Fruit fly (Drosophila melanogaster) whole organism, embryonic: Measurements from ENCODE around the gene Tcs4.

Source experiments
- Awh ChIP-seq: fragments of 200-800 bp; sonication (Bioruptor generic); IDR thresholded peaks from 2 replicates; pipeline ENCODE4, ENCODE4 v1.3.6; 2022; ENCODE audit warnings: missing biosample characterization, missing genetic modification characterization
- Bdp1 ChIP-seq: fragments of 200-800 bp; sonication (Bioruptor generic); optimal IDR thresholded peaks from 3 replicates; lab custom pipeline; 2016; ENCODE audit warnings: missing biosample characterization, missing genetic modification characterization
- CG10274 ChIP-seq: fragments of 200-800 bp; sonication (Bioruptor generic); optimal IDR thresholded peaks from 3 replicates; lab custom pipeline; 2017; ENCODE audit warnings: missing biosample characterization, mild to moderate bottlenecking, missing genetic modification characterization
- CG10366 ChIP-seq: fragments of 200-800 bp; sonication (Bioruptor generic); IDR thresholded peaks from 2 replicates; pipeline ENCODE4 v1.3.6; 2022; ENCODE audit warnings: missing biosample characterization, missing genetic modification characterization
- CG11560 ChIP-seq: fragments of 200-800 bp; sonication (Bioruptor generic); IDR thresholded peaks from 3 replicates; pipeline ENCODE4 v1.3.6; 2022; ENCODE audit warnings: missing biosample characterization, missing genetic modification characterization
- CG12155 ChIP-seq: fragments of 200-800 bp; sonication (Bioruptor generic); optimal IDR thresholded peaks from 3 replicates; lab custom pipeline; 2016; ENCODE audit warnings: missing biosample characterization, missing genetic modification characterization
- CG16863 ChIP-seq: fragments of 200-800 bp; sonication (Bioruptor generic); optimal IDR thresholded peaks from 3 replicates; lab custom pipeline; 2016; ENCODE audit warnings: missing biosample characterization, missing genetic modification characterization
- CG18764 ChIP-seq: fragments of 200-800 bp; sonication (Bioruptor generic); optimal IDR thresholded peaks from 3 replicates; lab custom pipeline; 2016; ENCODE audit warnings: missing biosample characterization, missing genetic modification characterization
- CG2875 ChIP-seq: fragments of 200-800 bp; sonication (Bioruptor generic); optimal IDR thresholded peaks from 2 replicates; lab custom pipeline; 2017; ENCODE audit warnings: missing biosample characterization, mild to moderate bottlenecking, missing genetic modification characterization, missing genetic modification reagents
- CG31224 ChIP-seq: fragments of 200-800 bp; sonication (Bioruptor generic); IDR thresholded peaks from 2 replicates; pipeline ENCODE4 v1.3.6; 2022; ENCODE audit warnings: missing biosample characterization, missing genetic modification characterization
- CG3995 ChIP-seq: fragments of 200-800 bp; sonication (Bioruptor generic); optimal IDR thresholded peaks from 3 replicates; lab custom pipeline; 2016; ENCODE audit warnings: missing biosample characterization, missing genetic modification characterization
- CG4730 ChIP-seq: fragments of 200-800 bp; sonication (Bioruptor generic); IDR thresholded peaks from 2 replicates; pipeline ENCODE4 v1.3.6; 2022; ENCODE audit warnings: missing biosample characterization, missing genetic modification characterization
- CG5953 ChIP-seq: fragments of 200-800 bp; sonication (Bioruptor generic); IDR thresholded peaks from 2 replicates; pipeline ENCODE4 v1.3.6; 2022; ENCODE audit warnings: missing biosample characterization, missing genetic modification characterization
- CG7556 ChIP-seq: fragments of 200-800 bp; sonication (Bioruptor generic); optimal IDR thresholded peaks from 2 replicates; lab custom pipeline; 2017; ENCODE audit warnings: missing biosample characterization, mild to moderate bottlenecking, missing genetic modification characterization
- CG7786 ChIP-seq: fragments of 200-800 bp; sonication (Bioruptor generic); optimal IDR thresholded peaks from 2 replicates; lab custom pipeline; 2016; ENCODE audit warnings: missing biosample characterization, missing genetic modification characterization
- CG8944 ChIP-seq: fragments of 200-800 bp; sonication (Bioruptor generic); optimal IDR thresholded peaks from 3 replicates; lab custom pipeline; 2016; ENCODE audit warnings: missing biosample characterization, missing genetic modification characterization
- Dip3 ChIP-seq: fragments of 200-800 bp; sonication (Bioruptor generic); optimal IDR thresholded peaks from 3 replicates; lab custom pipeline; 2016; ENCODE audit warnings: missing biosample characterization, missing genetic modification characterization
- E2f1 ChIP-seq: fragments of 200-800 bp; sonication (Bioruptor generic); IDR thresholded peaks from 2 replicates; pipeline ENCODE4 v1.3.6; 2022; ENCODE audit warnings: missing biosample characterization, missing genetic modification characterization
- HLH3B ChIP-seq: fragments of 200-800 bp; sonication (Bioruptor generic); IDR thresholded peaks from 2 replicates; pipeline ENCODE4 v1.3.6; 2022; ENCODE audit warnings: missing biosample characterization, missing genetic modification characterization
- Hand ChIP-seq: fragments of 200-800 bp; sonication (Bioruptor generic); optimal IDR thresholded peaks from 2 replicates; lab custom pipeline; 2017; ENCODE audit warnings: mild to moderate bottlenecking, missing biosample characterization, missing genetic modification reagents, missing genetic modification characterization
- Hey ChIP-seq: fragments of 200-800 bp; sonication (Bioruptor generic); optimal IDR thresholded peaks from 3 replicates; lab custom pipeline; 2018; ENCODE audit warnings: missing biosample characterization, mild to moderate bottlenecking, missing genetic modification characterization
- Max ChIP-seq: fragments of 200-800 bp; sonication (Bioruptor generic); optimal IDR thresholded peaks from 2 replicates; lab custom pipeline; 2016; ENCODE audit warnings: missing biosample characterization, mild to moderate bottlenecking, missing genetic modification characterization
- Med ChIP-seq: fragments of 200-800 bp; sonication (Bioruptor generic); peaks from one replicate; lab custom pipeline; 2016; ENCODE audit warnings: missing biosample characterization, missing genetic modification characterization, mild to moderate bottlenecking, inconsistent platforms, moderate library complexity
- NK7.1 ChIP-seq: fragments of 200-800 bp; sonication (Bioruptor generic); optimal IDR thresholded peaks from 3 replicates; lab custom pipeline; 2016; ENCODE audit warnings: missing biosample characterization, missing genetic modification characterization
- Nf-YC ChIP-seq: fragments of 200-800 bp; optimal IDR thresholded peaks from 3 replicates; lab custom pipeline; 2019; ENCODE audit warnings: missing biosample characterization, mild to moderate bottlenecking, missing genetic modification characterization, moderate library complexity
- Oaz ChIP-seq: fragments of 200-800 bp; sonication (Bioruptor generic); IDR thresholded peaks from 2 replicates; pipeline ENCODE4 v1.3.6; 2022; ENCODE audit warnings: missing biosample characterization, missing genetic modification characterization
- Ravus ChIP-seq: fragments of 200-800 bp; sonication (Bioruptor generic); IDR thresholded peaks from 2 replicates; pipeline ENCODE4 v1.3.6; 2022; ENCODE audit warnings: missing biosample characterization, missing genetic modification characterization
- Rfx ChIP-seq: fragments of 200-800 bp; sonication (Bioruptor generic); IDR thresholded peaks from 2 replicates; pipeline ENCODE4 v1.3.6; 2022; ENCODE audit warnings: missing biosample characterization, missing genetic modification characterization
- Stat92E ChIP-seq, 3 experiments: fragments of >200 bp in 2 of 3; fragments of 200-800 bp in 1 of 3; sonication (Bioruptor generic) in 1 of 3; optimal IDR thresholded peaks; 2 replicates each; lab custom pipeline; 2017 to 2019; ENCODE audit warnings: missing biosample characterization in 3 of 3, missing genetic modification characterization in 3 of 3, mild to moderate bottlenecking in 1 of 3, moderate library complexity in 1 of 3
- abd-A ChIP-seq: fragments of 200-800 bp; sonication (Bioruptor generic); optimal IDR thresholded peaks from 3 replicates; lab custom pipeline; 2019; ENCODE audit warnings: missing biosample characterization, mild to moderate bottlenecking, missing genetic modification characterization, moderate library complexity
- al ChIP-seq: fragments of 200-800 bp; sonication (Bioruptor generic); IDR thresholded peaks from 2 replicates; pipeline ENCODE4 v1.3.6; 2022; ENCODE audit warnings: missing biosample characterization, missing genetic modification characterization
- ase ChIP-seq: fragments of 200-800 bp; sonication (Bioruptor generic); IDR thresholded peaks from 3 replicates; pipeline ENCODE4 v1.3.6; 2022; ENCODE audit warnings: missing biosample characterization, missing genetic modification characterization
- bigmax ChIP-seq: fragments of 200-800 bp; sonication (Bioruptor generic); optimal IDR thresholded peaks from 2 replicates; lab custom pipeline; 2018; ENCODE audit warnings: missing biosample characterization, mild to moderate bottlenecking, missing genetic modification characterization
- crc ChIP-seq: fragments of 200-800 bp; sonication (Bioruptor generic); optimal IDR thresholded peaks from 2 replicates; lab custom pipeline; 2016; ENCODE audit warnings: missing biosample characterization, missing genetic modification characterization
- crol ChIP-seq: fragments of 200-800 bp; sonication (Bioruptor generic); IDR thresholded peaks from 2 replicates; pipeline ENCODE4 v1.3.6; 2022; ENCODE audit warnings: missing biosample characterization, missing genetic modification characterization
- cwo ChIP-seq: fragments of 200-800 bp; sonication (Bioruptor generic); optimal IDR thresholded peaks from 3 replicates; lab custom pipeline; 2017; ENCODE audit warnings: missing biosample characterization, missing genetic modification characterization, mild to moderate bottlenecking, moderate library complexity, missing genetic modification reagents
- dan ChIP-seq: fragments of 200-800 bp; sonication (Bioruptor generic); IDR thresholded peaks from 2 replicates; pipeline ENCODE4 v1.3.6; 2022; ENCODE audit warnings: missing biosample characterization, missing genetic modification characterization
- fu2 ChIP-seq: fragments of 200-800 bp; sonication (Bioruptor generic); optimal IDR thresholded peaks from 2 replicates; lab custom pipeline; 2016; ENCODE audit warnings: missing biosample characterization, missing genetic modification characterization
- grn ChIP-seq: fragments of 200-800 bp; sonication (Bioruptor generic); optimal IDR thresholded peaks from 3 replicates; lab custom pipeline; 2017; ENCODE audit warnings: missing biosample characterization, missing genetic modification characterization
- gsb-n ChIP-seq: fragments of 200-800 bp; sonication (Bioruptor generic); optimal IDR thresholded peaks from 3 replicates; lab custom pipeline; 2018; ENCODE audit warnings: missing biosample characterization, mild to moderate bottlenecking, missing genetic modification characterization
- ind ChIP-seq: fragments of 200-800 bp; sonication (Bioruptor generic); optimal IDR thresholded peaks from 3 replicates; lab custom pipeline; 2016; ENCODE audit warnings: missing biosample characterization, missing genetic modification characterization
- kni ChIP-seq: fragments of 200-800 bp; sonication (Bioruptor generic); optimal IDR thresholded peaks from 3 replicates; lab custom pipeline; 2017; ENCODE audit warnings: mild to moderate bottlenecking, missing biosample characterization, missing genetic modification reagents, missing genetic modification characterization
- lbe ChIP-seq: fragments of 200-800 bp; sonication (Bioruptor generic); optimal IDR thresholded peaks from 2 replicates; lab custom pipeline; 2016; ENCODE audit warnings: missing biosample characterization, mild to moderate bottlenecking, missing genetic modification characterization
- maf-S ChIP-seq: fragments of 200-800 bp; sonication (Bioruptor generic); optimal IDR thresholded peaks from 2 replicates; lab custom pipeline; 2016; ENCODE audit warnings: missing biosample characterization, missing genetic modification characterization
- row ChIP-seq: fragments of 200-800 bp; sonication (Bioruptor generic); IDR thresholded peaks from 3 replicates; pipeline ENCODE4 v1.3.6; 2022; ENCODE audit warnings: missing biosample characterization, missing genetic modification characterization
- sc ChIP-seq, 3 experiments: fragments of >200 bp in 2 of 3; fragments of 200-800 bp in 1 of 3; sonication (Bioruptor generic) in 1 of 3; optimal IDR thresholded peaks; 2 replicates in 2 of 3; 3 replicates in 1 of 3; lab custom pipeline; 2017; ENCODE audit warnings: mild to moderate bottlenecking in 1 of 3, missing biosample characterization in 1 of 3, missing genetic modification characterization in 1 of 3, missing genetic modification reagents in 1 of 3
- slp2 ChIP-seq: fragments of 200-800 bp; sonication (Bioruptor generic); optimal IDR thresholded peaks from 2 replicates; lab custom pipeline; 2016; ENCODE audit warnings: missing biosample characterization, missing genetic modification characterization
- sqz ChIP-seq: fragments of 200-800 bp; sonication (Bioruptor generic); optimal IDR thresholded peaks from 3 replicates; lab custom pipeline; 2018; ENCODE audit warnings: missing biosample characterization, mild to moderate bottlenecking, missing genetic modification characterization
- stc ChIP-seq: fragments of 200-800 bp; sonication (Bioruptor generic); IDR thresholded peaks from 2 replicates; pipeline ENCODE4 v1.3.6; 2022; ENCODE audit warnings: missing biosample characterization, missing genetic modification characterization
- sug ChIP-seq: fragments of 200-800 bp; optimal IDR thresholded peaks from 2 replicates; lab custom pipeline; 2019; ENCODE audit warnings: missing biosample characterization, mild to moderate bottlenecking, missing genetic modification characterization, moderate library complexity
- wek ChIP-seq: fragments of 200-800 bp; sonication (Bioruptor generic); optimal IDR thresholded peaks from 3 replicates; lab custom pipeline; 2018; ENCODE audit warnings: missing biosample characterization, mild to moderate bottlenecking, missing genetic modification characterization, moderate library complexity

Tcs4 gene

DNA sequence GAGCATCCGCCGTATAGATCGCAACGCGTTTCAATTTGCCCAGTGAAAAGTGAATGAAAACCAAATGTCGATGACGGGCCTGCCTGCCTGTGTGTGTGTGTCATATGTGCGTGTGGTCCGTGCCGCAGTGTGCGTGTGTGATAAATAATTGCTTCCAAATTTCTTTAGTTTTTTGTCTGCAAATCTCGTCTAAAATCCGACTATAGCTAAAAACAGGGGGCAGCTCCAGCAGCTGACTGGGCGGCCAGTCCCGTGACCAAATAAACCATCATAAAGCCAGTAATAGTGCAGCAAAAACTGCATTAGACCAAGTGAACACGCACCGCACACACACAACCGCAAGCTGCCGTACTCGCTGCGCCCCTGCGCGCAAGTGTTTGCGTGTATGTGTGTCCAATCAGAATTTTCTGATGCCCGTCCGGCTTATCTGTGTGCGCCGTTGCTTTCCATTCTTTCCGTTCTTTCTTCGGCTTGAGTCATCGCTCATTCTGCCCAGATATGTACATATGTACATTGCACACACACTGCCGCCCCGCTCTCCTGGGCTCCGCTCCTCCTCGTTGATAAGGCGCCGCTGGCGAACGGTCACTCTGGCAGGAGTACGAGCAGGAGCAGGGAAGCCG lies 4.2 kb downstream of the Tcs4 start (continued):
- no peak for TF ChIP-seq crc
- TF ChIP-seq CG10274 (GFP tag; lab: Kevin White, UChicago): no peak
- no peak for TF ChIP-seq row
- no peak for TF ChIP-seq NK7.1
- no peak for TF ChIP-seq Max (GFP tag; lab: Kevin White, UChicago)
- TF ChIP-seq Med: peak; percentile 61
- TF ChIP-seq bigmax (GFP tag; lab: Kevin White, UChicago): no peak
- TF ChIP-seq Hand (GFP tag; lab: Kevin White, UChicago): no peak
- TF ChIP-seq al: no peak
- peak; percentile 40 for TF ChIP-seq wek (GFP tag; lab: Kevin White, UChicago)
- no peak for TF ChIP-seq CG11560 (tag; lab: Robert Waterston, UW)
- TF ChIP-seq CG4730: no peak
- no peak for TF ChIP-seq CG3995 (GFP tag; lab: Kevin White, UChicago)
- TF ChIP-seq crol (GFP tag; lab: Robert Waterston, UW): peak; percentile 74
- no peak for TF ChIP-seq gsb-n (tag; lab: Kevin White, UChicago)
- no peak for TF ChIP-seq Oaz (GFP tag; lab: Robert Waterston, UW)
- no peak for TF ChIP-seq slp2
- TF ChIP-seq sug (tag; lab: Kevin White, UChicago): peak; percentile 45
- no peak for TF ChIP-seq sqz (GFP tag; lab: Kevin White, UChicago)
- TF ChIP-seq kni (GFP tag; lab: Kevin White, UChicago): no peak
- peak; percentile 93 for TF ChIP-seq Nf-YC (tag; lab: Kevin White, UChicago)
- no peak for TF ChIP-seq Hey (tag; lab: Kevin White, UChicago)
- peak; percentile 11 for TF ChIP-seq Bdp1 (GFP tag; lab: Kevin White, UChicago)
- TF ChIP-seq Ravus (GFP tag; lab: Robert Waterston, UW): no peak
- no peak for TF ChIP-seq ind (GFP tag; lab: Kevin White, UChicago)
- TF ChIP-seq E2f1 (GFP tag; lab: Robert Waterston, UW): no peak
- TF ChIP-seq CG16863: peak; percentile 1
- TF ChIP-seq lbe (GFP tag; lab: Kevin White, UChicago): no peak
- TF ChIP-seq Awh: no peak
- no peak for TF ChIP-seq CG10366 (GFP tag; lab: Robert Waterston, UW)
- TF ChIP-seq CG31224: no peak
- no peak for TF ChIP-seq CG7556 (GFP tag; lab: Kevin White, UChicago)
- peak; percentile 52 for TF ChIP-seq CG12155 (GFP tag; lab: Kevin White, UChicago)
- TF ChIP-seq fu2 (GFP tag; lab: Kevin White, UChicago): no peak
- TF ChIP-seq abd-A (tag; lab: Kevin White, UChicago): no peak
- no peak for TF ChIP-seq CG18764 (GFP tag; lab: Kevin White, UChicago)
- peak; percentile 26; the same call in 1 of the 2 replicates for TF ChIP-seq HLH3B (GFP tag; lab: Robert Waterston, UW)
- no peak for TF ChIP-seq sc (optimal IDR thresholded peaks at IDR 0.05; lab: Kevin White, UChicago)
- no peak for TF ChIP-seq sc (GFP tag; optimal IDR thresholded peaks at IDR 0.05; lab: Kevin White, UChicago)
- TF ChIP-seq Rfx (GFP tag; lab: Robert Waterston, UW): peak; percentile 20; the same call in 1 of the 2 replicates
- no peak for TF ChIP-seq cwo
- TF ChIP-seq CG2875 (GFP tag; lab: Kevin White, UChicago): peak; percentile 18
- no peak for TF ChIP-seq Dip3 (GFP tag; lab: Kevin White, UChicago)
- no peak for TF ChIP-seq Stat92E (GFP tag; optimal IDR thresholded peaks at IDR 0.05; lab: Kevin White, UChicago)
- TF ChIP-seq grn (GFP tag; lab: Kevin White, UChicago): no peak
- no peak for TF ChIP-seq CG5953 (GFP tag; lab: Robert Waterston, UW)
- no peak for TF ChIP-seq stc
- no peak for TF ChIP-seq CG8944 (GFP tag; lab: Kevin White, UChicago)
- no peak for TF ChIP-seq ase (GFP tag; lab: Robert Waterston, UW)
- no peak for TF ChIP-seq maf-S
- TF ChIP-seq CG7786: no peak
- no peak for TF ChIP-seq dan (GFP tag; lab: Robert Waterston, UW)
